Worm (Caenorhabditis elegans) whole organism, late embryonic: Measurements from ENCODE around the gene M88.3.

Experiments
- C08G9.2 ChIP-seq: sonication (generic microtip); optimal IDR thresholded peaks from 2 replicates; lab custom pipeline; 2016; ENCODE audit warnings: mild to moderate bottlenecking, missing genetic modification characterization, moderate library complexity, missing compliant biosample characterization
- C38D4.7 ChIP-seq: fragments of 200-800 bp; sonication (Bioruptor generic); optimal IDR thresholded peaks from 2 replicates; lab custom pipeline; 2018; ENCODE audit warnings: mild to moderate bottlenecking, missing genetic modification characterization, moderate library complexity, missing compliant biosample characterization
- K02D7.2 ChIP-seq: sonication (generic microtip); optimal IDR thresholded peaks from 2 replicates; lab custom pipeline; 2017; ENCODE audit warnings: mild to moderate bottlenecking, missing genetic modification characterization, missing compliant biosample characterization
- K09A11.1 ChIP-seq: sonication (generic microtip); optimal IDR thresholded peaks from 2 replicates; lab custom pipeline; 2017; ENCODE audit warnings: antibody characterized with exemption, mild to moderate bottlenecking, missing genetic modification characterization, missing compliant biosample characterization; ENCODE audit not compliant: insufficient read depth
- Y22D7AL.16 ChIP-seq: sonication (generic microtip); optimal IDR thresholded peaks from 2 replicates; lab custom pipeline; 2016; ENCODE audit warnings: missing genetic modification characterization, missing compliant biosample characterization
- ceh-14 ChIP-seq: sonication (generic microtip); optimal IDR thresholded peaks from 2 replicates; lab custom pipeline; 2016; ENCODE audit warnings: missing genotype, missing genetic modification characterization, missing compliant biosample characterization
- ceh-22 ChIP-seq: sonication (generic microtip); optimal IDR thresholded peaks from 2 replicates; lab custom pipeline; 2017; ENCODE audit warnings: missing biosample characterization, missing genetic modification characterization
- ceh-31 ChIP-seq: sonication (generic microtip); optimal IDR thresholded peaks from 2 replicates; lab custom pipeline; 2016; ENCODE audit warnings: missing genetic modification characterization, missing compliant biosample characterization
- ceh-45 ChIP-seq: fragments of 200-800 bp; sonication (Bioruptor generic); IDR thresholded peaks from 2 replicates; pipeline ENCODE4 v1.3.6; 2022; ENCODE audit warnings: missing genetic modification reagents, missing genetic modification characterization, missing compliant biosample characterization
- che-1 ChIP-seq: sonication (generic microtip); optimal IDR thresholded peaks from 2 replicates; lab custom pipeline; 2016; ENCODE audit warnings: mild to moderate bottlenecking, missing genetic modification characterization, missing compliant biosample characterization
- dmd-4 ChIP-seq: sonication (generic microtip); optimal IDR thresholded peaks from 2 replicates; lab custom pipeline; 2016; ENCODE audit warnings: borderline replicate concordance, missing genetic modification characterization, missing compliant biosample characterization
- elt-2 ChIP-seq: sonication (generic microtip); optimal IDR thresholded peaks from 2 replicates; lab custom pipeline; 2016; ENCODE audit warnings: missing genetic modification reagents, missing genetic modification characterization, missing compliant biosample characterization
- fkh-10 ChIP-seq: fragments of 150-350 bp; optimal IDR thresholded peaks from 2 replicates; lab custom pipeline; 2014; ENCODE audit warnings: missing biosample characterization, missing genetic modification reagents, missing genetic modification characterization
- hlh-13 ChIP-seq: fragments of 200-800 bp; sonication (Bioruptor generic); optimal IDR thresholded peaks from 2 replicates; lab custom pipeline; 2018; ENCODE audit warnings: mild to moderate bottlenecking, missing genetic modification characterization, missing compliant biosample characterization
- hlh-15 ChIP-seq: sonication (generic microtip); optimal IDR thresholded peaks from 2 replicates; lab custom pipeline; 2016; ENCODE audit warnings: missing genetic modification characterization, missing compliant biosample characterization
- lin-11 ChIP-seq: fragments of 200-800 bp; sonication (Bioruptor generic); optimal IDR thresholded peaks from 2 replicates; lab custom pipeline; 2018; ENCODE audit warnings: mild to moderate bottlenecking, missing genetic modification characterization, missing compliant biosample characterization
- nfya-1 ChIP-seq: sonication (generic microtip); optimal IDR thresholded peaks from 2 replicates; lab custom pipeline; 2017; ENCODE audit warnings: missing genetic modification characterization, mild to moderate bottlenecking, missing compliant biosample characterization, antibody characterized with exemption, moderate library complexity
- nhr-232 ChIP-seq: sonication (generic microtip); optimal IDR thresholded peaks from 2 replicates; lab custom pipeline; 2016; ENCODE audit warnings: missing genetic modification characterization, missing compliant biosample characterization
- pag-3 ChIP-seq: sonication (generic microtip); optimal IDR thresholded peaks from 2 replicates; lab custom pipeline; 2016; ENCODE audit warnings: missing compliant biosample characterization, missing genetic modification characterization, borderline replicate concordance
- pat-9 ChIP-seq: fragments of 200-800 bp; sonication (Bioruptor generic); optimal IDR thresholded peaks from 2 replicates; lab custom pipeline; 2018; ENCODE audit warnings: mild to moderate bottlenecking, missing genetic modification characterization, moderate library complexity, missing compliant biosample characterization
- pha-2 ChIP-seq: sonication (generic microtip); optimal IDR thresholded peaks from 2 replicates; lab custom pipeline; 2017; ENCODE audit warnings: mild to moderate bottlenecking, missing genetic modification characterization, missing compliant biosample characterization
- pha-4 ChIP-seq: fragments of 150-350 bp; optimal IDR thresholded peaks from 2 replicates; lab custom pipeline; 2018; ENCODE audit warnings: missing biosample characterization, missing genetic modification reagents, missing genetic modification characterization
- pqm-1 ChIP-seq: sonication (generic microtip); optimal IDR thresholded peaks from 2 replicates; lab custom pipeline; 2016; ENCODE audit warnings: missing genetic modification characterization, missing compliant biosample characterization
- sox-2 ChIP-seq: fragments of 200-800 bp; sonication (Bioruptor generic); IDR thresholded peaks from 2 replicates; pipeline ENCODE4 v1.3.6; 2022; ENCODE audit warnings: missing genetic modification reagents, missing genetic modification characterization, missing compliant biosample characterization
- sox-4 ChIP-seq: sonication (generic microtip); optimal IDR thresholded peaks from 2 replicates; lab custom pipeline; 2017; ENCODE audit warnings: mild to moderate bottlenecking, missing genetic modification characterization, inconsistent platforms, missing compliant biosample characterization
- syd-9 ChIP-seq: sonication (generic microtip); optimal IDR thresholded peaks from 2 replicates; lab custom pipeline; 2016; ENCODE audit warnings: mild to moderate bottlenecking, missing genetic modification characterization, moderate library complexity, missing compliant biosample characterization
- tbx-2 ChIP-seq: sonication (generic microtip); optimal IDR thresholded peaks from 2 replicates; lab custom pipeline; 2016; ENCODE audit warnings: missing genetic modification characterization, missing compliant biosample characterization
- tbx-7 ChIP-seq: sonication (generic microtip); optimal IDR thresholded peaks from 2 replicates; lab custom pipeline; 2016; ENCODE audit warnings: missing genotype, missing genetic modification characterization, missing compliant biosample characterization
- ttx-3 ChIP-seq: sonication (generic microtip); optimal IDR thresholded peaks from 2 replicates; lab custom pipeline; 2016; ENCODE audit warnings: missing genetic modification reagents, missing genetic modification characterization, missing compliant biosample characterization
- unc-3 ChIP-seq, 2 experiments: fragments of 200-800 bp in 1 of 2; sonication (Bioruptor generic) in 1 of 2; sonication (generic microtip) in 1 of 2; conservative IDR thresholded peaks in 1 of 2; optimal IDR thresholded peaks in 1 of 2; 2 replicates each; pipeline versions ENCODE4 v1.3.6 to Lab custom; 2016 to 2022; ENCODE audit warnings: missing compliant biosample characterization in 2 of 2, missing genetic modification characterization in 2 of 2, missing genetic modification reagents in 1 of 2
- unc-55 ChIP-seq: sonication (generic microtip); optimal IDR thresholded peaks from 2 replicates; lab custom pipeline; 2017; ENCODE audit warnings: missing biosample characterization, missing genetic modification reagents, missing genetic modification characterization
- unc-86 ChIP-seq: sonication (generic microtip); optimal IDR thresholded peaks from 2 replicates; lab custom pipeline; 2016; ENCODE audit warnings: missing genetic modification characterization, missing compliant biosample characterization
- zip-5 ChIP-seq: sonication (generic microtip); optimal IDR thresholded peaks from 2 replicates; lab custom pipeline; 2016; ENCODE audit warnings: missing genetic modification characterization, missing compliant biosample characterization

The M88.3 gene

DNA sequence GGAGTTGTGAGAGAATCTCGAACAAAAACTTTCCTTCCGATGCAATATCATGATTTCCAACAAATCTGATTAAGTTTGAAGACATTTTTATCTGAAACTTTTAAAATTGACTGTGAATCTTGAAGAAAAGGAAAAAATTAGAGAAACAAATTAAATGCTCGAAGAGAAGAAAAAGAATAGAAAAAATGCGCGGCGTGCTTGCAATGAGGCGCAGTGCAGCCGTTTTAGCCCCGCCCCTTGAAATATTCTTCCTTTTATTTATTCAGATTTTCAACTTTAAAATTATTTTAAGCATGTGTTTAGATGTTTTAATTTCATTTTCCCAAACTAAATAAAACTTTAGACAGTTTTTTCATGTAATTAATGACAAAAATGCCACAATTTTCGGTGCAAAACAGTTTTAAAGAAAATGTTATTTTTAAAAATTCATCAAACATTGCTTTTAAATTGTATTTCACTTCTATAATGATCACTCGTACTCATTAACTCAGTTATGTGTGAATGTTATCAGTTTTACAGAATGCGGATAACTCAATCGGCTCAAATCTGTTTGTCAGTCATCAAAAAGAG lies 2.4 kb downstream of the M88.3 start, which contains the start of the genes mrps-34 and cisd-3.1:
Gene mrps-34 (minus strand): TSS at position 91 of the 570 bp plus-strand sequence.
Gene cisd-3.1 (plus strand): TSS at position 520 of the 570 bp plus-strand sequence.
- no peak for TF ChIP-seq hlh-15 (tag; lab: Kevin White, UChicago)
- peak; percentile 25 for TF ChIP-seq ttx-3 (tag; lab: Kevin White, UChicago)
- TF ChIP-seq fkh-10 (GFP tag; lab: Kevin White, UChicago) = no peak
- peak; percentile 55 for TF ChIP-seq tbx-2 (tag; lab: Kevin White, UChicago)
- peak; percentile 71 for TF ChIP-seq ceh-14
- peak; percentile 35; the same call in 1 of the 2 replicates for TF ChIP-seq ceh-45 (GFP tag; lab: Robert Waterston, UW)
- TF ChIP-seq K09A11.1 (tag; lab: Kevin White, UChicago) = peak; percentile 75
- TF ChIP-seq K02D7.2 (tag; lab: Kevin White, UChicago) = no peak
- TF ChIP-seq elt-2 (tag; lab: Kevin White, UChicago) = peak; percentile 66
- TF ChIP-seq nhr-232 (tag; lab: Kevin White, UChicago) = peak; percentile 41
- peak; percentile 2 for TF ChIP-seq sox-4 (tag; lab: Kevin White, UChicago)
- TF ChIP-seq ceh-31 (tag; lab: Kevin White, UChicago) = peak; percentile 20
- TF ChIP-seq nfya-1 (tag; lab: Kevin White, UChicago) = peak; percentile 49
- peak; percentile 30 for TF ChIP-seq pha-2 (tag; lab: Kevin White, UChicago)
- peak; percentile 22 for TF ChIP-seq che-1
- peak; percentile 22 for TF ChIP-seq pat-9 (tag; lab: Kevin White, UChicago)
- TF ChIP-seq C08G9.2 (tag; lab: Kevin White, UChicago) = no peak
- peak; percentile 22 for TF ChIP-seq lin-11 (tag; lab: Kevin White, UChicago)

DNA sequence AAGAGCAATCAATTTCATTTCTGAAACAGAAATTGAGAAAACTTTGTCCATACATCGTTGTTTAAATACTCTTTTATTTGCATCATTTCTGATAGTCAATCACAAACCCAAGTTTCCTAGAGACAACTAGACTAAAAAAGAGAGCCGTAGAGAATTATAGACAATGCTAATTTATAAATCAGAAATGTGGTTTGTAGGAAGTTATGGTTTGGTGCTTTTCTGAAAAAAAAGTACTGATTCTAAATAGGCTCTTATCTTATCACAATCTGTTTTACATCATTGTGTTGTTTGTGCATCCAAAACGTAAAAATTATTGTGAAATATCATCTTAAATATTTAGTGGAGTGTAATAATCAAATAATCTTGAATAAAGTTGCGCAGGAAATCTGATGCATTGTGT lies 4.3 kb downstream of the M88.3 start, which contains the start of gene ugt-62:
Gene ugt-62 (minus strand): TSS at position 20 of the 400 bp plus-strand sequence.
- no peak for TF ChIP-seq unc-3 (GFP tag; conservative IDR thresholded peaks at IDR 0.05; lab: Robert Waterston, UW)
- no peak for TF ChIP-seq unc-3 (tag; optimal IDR thresholded peaks at IDR 0.05; lab: Kevin White, UChicago)
- peak; percentile 30 for TF ChIP-seq elt-2 (tag; lab: Kevin White, UChicago)
- TF ChIP-seq pha-2 (tag; lab: Kevin White, UChicago) = no peak
- TF ChIP-seq C38D4.7 (GFP tag; lab: Kevin White, UChicago) = no peak
- TF ChIP-seq dmd-4 (tag; lab: Kevin White, UChicago) = no peak
- no peak for TF ChIP-seq unc-55 (GFP tag; lab: Kevin White, UChicago)
- no peak for TF ChIP-seq sox-2 (GFP tag; lab: Robert Waterston, UW)

DNA sequence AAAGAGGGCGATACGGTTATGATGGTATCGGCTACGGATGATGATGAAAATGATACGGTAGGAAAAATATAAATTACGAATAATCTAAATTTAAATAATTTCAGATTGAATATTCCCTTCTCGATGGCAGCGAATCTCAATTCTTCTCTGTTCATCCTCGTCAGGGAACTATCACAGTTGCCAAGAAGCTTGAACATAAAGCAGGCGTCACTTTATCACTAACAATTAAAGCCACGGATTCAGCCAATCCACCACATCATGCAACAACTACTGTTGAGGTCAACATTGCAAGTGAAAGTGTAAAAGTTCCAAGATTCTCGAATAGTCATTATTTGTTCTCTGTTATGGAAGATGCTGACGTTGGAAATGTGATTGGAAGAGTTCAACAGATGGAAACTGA lies 13.9 kb downstream of the M88.3 start:
- no peak for TF ChIP-seq hlh-13 (GFP tag; lab: Kevin White, UChicago)
- no peak for TF ChIP-seq ttx-3 (tag; lab: Kevin White, UChicago)
- no peak for TF ChIP-seq ceh-31 (tag; lab: Kevin White, UChicago)
- TF ChIP-seq fkh-10 (GFP tag; lab: Kevin White, UChicago) = no peak
- no peak for TF ChIP-seq syd-9
- TF ChIP-seq pqm-1 (tag; lab: Kevin White, UChicago) = no peak
- no peak for TF ChIP-seq elt-2 (tag; lab: Kevin White, UChicago)
- no peak for TF ChIP-seq unc-86 (tag; lab: Kevin White, UChicago)
- TF ChIP-seq zip-5 (tag; lab: Kevin White, UChicago) = no peak
- no peak for TF ChIP-seq dmd-4 (tag; lab: Kevin White, UChicago)
- no peak for TF ChIP-seq Y22D7AL.16
- no peak for TF ChIP-seq pag-3 (tag; lab: Kevin White, UChicago)
- no peak for TF ChIP-seq ceh-22 (tag; lab: Kevin White, UChicago)
- TF ChIP-seq pha-4 (tag; lab: Kevin White, UChicago) = no peak
- TF ChIP-seq C08G9.2 (tag; lab: Kevin White, UChicago) = no peak
- TF ChIP-seq tbx-7 = no peak
- TF ChIP-seq, all 69 proteins: peak for 0
